Worm (Caenorhabditis elegans): ENCODE measurements around the gene C30H6.5.

The C30H6.5 gene

ce11 chrIV:17333542-17334281, 37.9 kb upstream of the C30H6.5 start, which contains the start of gene C49C3.15 (continued):
- TF ChIP-seq zip-2 (tag; optimal IDR thresholded peaks at IDR 0.05) (no peak), nhr-237 (tag; optimal IDR thresholded peaks at IDR 0.05) (no peak), T26A8.4 (GFP tag; IDR thresholded peaks at IDR 0.05) (no peak), dmd-8 (GFP tag; IDR thresholded peaks at IDR 0.05) (no peak), lsy-2 (tag; optimal IDR thresholded peaks at IDR 0.05) (peak in 1 of 2 experiments; percentile 54)

DNA sequence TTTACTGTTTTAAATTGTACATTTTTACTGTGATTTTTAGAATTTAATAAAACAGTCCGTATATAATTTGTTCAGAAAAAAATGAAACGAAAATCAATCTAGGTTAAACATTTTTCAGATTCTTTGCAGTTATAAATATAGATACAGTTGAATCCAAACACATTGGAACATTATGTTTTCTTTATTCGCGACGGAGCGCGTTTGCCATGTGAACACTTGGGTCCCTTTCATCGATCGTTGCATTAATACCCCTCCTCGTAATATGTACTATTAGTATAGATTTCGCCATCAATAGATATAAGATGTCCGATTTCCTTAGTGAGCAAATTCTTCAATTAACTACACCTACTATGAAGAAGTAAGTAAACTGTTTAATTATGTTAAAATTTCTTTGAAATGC, 36.5 kb upstream of the C30H6.5 start, which contains the start of gene C49C3.8:
C49C3.8 (plus strand) TSS at position 173 of the 400 bp plus-strand sequence.
- no peak for TF ChIP-seq madf-9 (GFP tag; conservative IDR thresholded peaks at IDR 0.05)
- peak in 1 of 2 experiments; percentile 51 for TF ChIP-seq lsy-2 (tag; optimal IDR thresholded peaks at IDR 0.05)
- TF ChIP-seq dmd-8 (GFP tag; IDR thresholded peaks at IDR 0.05): no peak
- TF ChIP-seq mes-2 (tag; optimal IDR thresholded peaks at IDR 0.05; ENCODE audit: poor library complexity, severe bottlenecking): peak; percentile 27
- peak; percentile 79 for TF ChIP-seq aha-1 (tag)
- TF ChIP-seq lin-38 (GFP tag; IDR thresholded peaks at IDR 0.05): peak; percentile 40

- TF ChIP-seq cey-2 (tag; optimal IDR thresholded peaks at IDR 0.05; ENCODE audit: borderline replicate concordance, insufficient read depth) (no peak), aly-2 (tag; optimal IDR thresholded peaks at IDR 0.05) (no peak), dmd-6 (GFP tag; IDR thresholded peaks at IDR 0.05) (peak; percentile 46), nhr-102 (tag; optimal IDR thresholded peaks at IDR 0.05) (no peak), Y105C5A.15 (GFP tag; IDR thresholded peaks at IDR 0.05) (no peak), aha-1 (tag) (no peak), skn-1 (tag; optimal IDR thresholded peaks at IDR 0.05) (no peak), nhr-11 (tag; optimal IDR thresholded peaks at IDR 0.05) (no peak), dve-1 (tag; optimal IDR thresholded peaks at IDR 0.05; ENCODE audit: insufficient read depth) (peak; percentile 66), hlh-11 (tag; optimal IDR thresholded peaks at IDR 0.05) (peak; percentile 54), snpc-4 (tag; optimal IDR thresholded peaks at IDR 0.05) (no peak), nhr-25 (tag; optimal IDR thresholded peaks at IDR 0.05; ENCODE audit: borderline replicate concordance, insufficient read depth) (no peak), lin-29 (GFP tag; IDR thresholded peaks at IDR 0.05) (no peak), lin-1 (GFP tag; IDR thresholded peaks at IDR 0.05) (no peak), ces-1 (GFP tag; optimal IDR thresholded peaks at IDR 0.05) (no peak), daf-19 (GFP tag; conservative IDR thresholded peaks at IDR 0.05) (no peak), duxl-1 (tag; optimal IDR thresholded peaks at IDR 0.05; ENCODE audit: poor library complexity) (no peak), nhr-6 (tag; optimal IDR thresholded peaks at IDR 0.05) (no peak), dmd-8 (GFP tag; IDR thresholded peaks at IDR 0.05) (no peak), ztf-7 (tag; optimal IDR thresholded peaks at IDR 0.05) (no peak), zip-2 (tag; optimal IDR thresholded peaks at IDR 0.05) (no peak), nhr-10 (tag; optimal IDR thresholded peaks at IDR 0.05) (no peak), ztf-11 (tag; optimal IDR thresholded peaks at IDR 0.05) (no peak), mxl-2 (GFP tag; conservative IDR thresholded peaks at IDR 0.05) (no peak), Y48G9A.11 (GFP tag; IDR thresholded peaks at IDR 0.05) (no peak), madf-9 (GFP tag; conservative IDR thresholded peaks at IDR 0.05) (no peak), nhr-77 (tag; optimal IDR thresholded peaks at IDR 0.05) (peak; percentile 79), sdz-12 (GFP tag; optimal IDR thresholded peaks at IDR 0.05) (no peak), hlh-30 (tag; optimal IDR thresholded peaks at IDR 0.05; ENCODE audit: insufficient read depth) (no peak), gei-8 (GFP tag; optimal IDR thresholded peaks at IDR 0.05) (no peak), Y75B8A.6 (GFP tag; IDR thresholded peaks at IDR 0.05) (no peak), lin-39 (tag; optimal IDR thresholded peaks at IDR 0.05) (no peak), lsy-2 (tag; optimal IDR thresholded peaks at IDR 0.05) (no peak), pqm-1 (tag; optimal IDR thresholded peaks at IDR 0.05) (peak; percentile 72), D1046.2 (GFP tag; IDR thresholded peaks at IDR 0.05) (no peak), rbr-2 (tag; optimal IDR thresholded peaks at IDR 0.05) (no peak), zip-11 (GFP tag; IDR thresholded peaks at IDR 0.05) (no peak), saeg-2 (GFP tag; IDR thresholded peaks at IDR 0.05) (no peak), unc-130 (GFP tag; optimal IDR thresholded peaks at IDR 0.05) (no peak), ceh-44 (GFP tag; IDR thresholded peaks at IDR 0.05) (no peak)
Measured at ce11 chrIV:17338920-17339510, 32.6 kb upstream of the C30H6.5 start, which contains the start of gene C49C3.10. C49C3.10 (minus strand) TSS chrIV:17338970.

All from whole organism, L4 larva.